Worm (Caenorhabditis elegans) whole organism, young adult: ENCODE data around the gene frpr-3.

Source experiments
- D2030.7 ChIP-seq: fragments of 200-800 bp; sonication (Bioruptor generic); IDR thresholded peaks from 2 replicates; pipeline ENCODE4 v1.3.6; 2022; ENCODE audit warnings: missing genetic modification reagents, missing genetic modification characterization, missing compliant biosample characterization
- hmg-20 ChIP-seq: fragments of 200-800 bp; sonication (Bioruptor generic); IDR thresholded peaks from 2 replicates; pipeline ENCODE4 v1.3.6; 2022; ENCODE audit warnings: missing genetic modification reagents, missing genetic modification characterization, missing compliant biosample characterization
- lin-35 ChIP-seq, 3 experiments: fragments of 150-350 bp in 2 of 3; sonication (generic microtip) in 1 of 3; optimal IDR thresholded peaks; 2 replicates each; lab custom pipeline; 2014 to 2018; ENCODE audit warnings: missing biosample characterization in 3 of 3, missing genetic modification characterization in 3 of 3, missing genetic modification reagents in 3 of 3
- mxl-1 ChIP-seq: sonication (generic microtip); optimal IDR thresholded peaks from 2 replicates; lab custom pipeline; 2016; ENCODE audit warnings: missing genetic modification characterization, missing compliant biosample characterization

ce11 chrV:7739949-7740348 is 31.1 kb upstream of the frpr-3 start:
- TF ChIP-seq hmg-20 (no peak), D2030.7 (GFP tag; lab: Robert Waterston, UW) (no peak), lin-35 (GFP tag; optimal IDR thresholded peaks at IDR 0.05; lab: Kevin White, UChicago) (no peak), mxl-1 (tag; lab: Kevin White, UChicago) (no peak)
